Worm (Caenorhabditis elegans) whole organism, L2 larva: ENCODE measurements around the gene srh-72.

Experiments
- aly-2 ChIP-seq: fragments of 150-350 bp; optimal IDR thresholded peaks from 2 replicates; lab custom pipeline; 2014; ENCODE audit warnings: missing biosample characterization, missing genetic modification characterization
- elt-1 ChIP-seq: fragments of 150-350 bp; optimal IDR thresholded peaks from 2 replicates; lab custom pipeline; 2014; ENCODE audit warnings: missing biosample characterization, missing genetic modification characterization
- lin-13 ChIP-seq: fragments of 150-350 bp; optimal IDR thresholded peaks from 2 replicates; lab custom pipeline; 2014; ENCODE audit warnings: missing biosample characterization, missing genetic modification reagents, missing genetic modification characterization
- lin-39 ChIP-seq: fragments of 150-350 bp; optimal IDR thresholded peaks from 2 replicates; lab custom pipeline; 2014; ENCODE audit warnings: missing biosample characterization, missing genetic modification reagents, missing genetic modification characterization
- lsy-2 ChIP-seq, 2 experiments: fragments of 150-350 bp in 1 of 2; sonication (generic microtip) in 1 of 2; optimal IDR thresholded peaks; 2 replicates each; lab custom pipeline; 2014 to 2017; ENCODE audit warnings: missing biosample characterization in 2 of 2, missing genetic modification characterization in 2 of 2
- mdl-1 ChIP-seq, 2 experiments: fragments of 150-350 bp in 1 of 2; sonication (generic microtip) in 1 of 2; optimal IDR thresholded peaks; 2 replicates each; lab custom pipeline; 2017; ENCODE audit warnings: missing biosample characterization in 2 of 2, missing genetic modification characterization in 2 of 2
- nhr-10 ChIP-seq: sonication (generic microtip); optimal IDR thresholded peaks from 2 replicates; lab custom pipeline; 2017; ENCODE audit warnings: missing biosample characterization, missing genetic modification characterization
- nhr-11 ChIP-seq: fragments of 150-350 bp; optimal IDR thresholded peaks from 2 replicates; lab custom pipeline; 2014; ENCODE audit warnings: missing biosample characterization, missing genetic modification characterization
- nhr-12 ChIP-seq: fragments of 150-350 bp; optimal IDR thresholded peaks from 2 replicates; lab custom pipeline; 2014; ENCODE audit warnings: missing biosample characterization, missing genetic modification characterization
- nhr-21 ChIP-seq: fragments of 150-350 bp; optimal IDR thresholded peaks from 2 replicates; lab custom pipeline; 2014; ENCODE audit warnings: missing biosample characterization, missing genetic modification characterization
- nhr-6 ChIP-seq: fragments of 150-350 bp; optimal IDR thresholded peaks from 2 replicates; lab custom pipeline; 2014; ENCODE audit warnings: missing biosample characterization, missing genetic modification characterization
- unc-62 ChIP-seq: fragments of 150-350 bp; optimal IDR thresholded peaks from 2 replicates; lab custom pipeline; 2014; ENCODE audit warnings: missing biosample characterization, missing genetic modification reagents, missing genetic modification characterization
- ztf-11 ChIP-seq: sonication (generic microtip); optimal IDR thresholded peaks from 2 replicates; lab custom pipeline; 2017; ENCODE audit warnings: missing biosample characterization, missing genetic modification characterization

ce11 chrII:1644777-1645348, 4.5 kb upstream of the srh-72 start, which contains the start of gene ZC204.6:
- TF ChIP-seq unc-62 (GFP tag; lab: Kevin White, UChicago) (no peak), nhr-11 (tag; lab: Kevin White, UChicago) (no peak), aly-2 (tag; lab: Kevin White, UChicago) (no peak), nhr-21 (no peak), lin-13 (no peak), nhr-10 (tag; lab: Kevin White, UChicago) (no peak), lin-39 (tag; lab: Kevin White, UChicago) (no peak), mdl-1 (tag; optimal IDR thresholded peaks at IDR 0.05; lab: Kevin White, UChicago) (no peak), elt-1 (tag; lab: Kevin White, UChicago) (no peak), nhr-12 (tag; lab: Kevin White, UChicago) (no peak), nhr-6 (tag; lab: Kevin White, UChicago) (no peak), ztf-11 (tag; lab: Kevin White, UChicago) (no peak), lsy-2 (tag; optimal IDR thresholded peaks at IDR 0.05; lab: Kevin White, UChicago) (no peak)
